Worm (Caenorhabditis elegans) whole organism, mixed stage, embryonic: ENCODE results near the gene C53B7.6.

Source experiments
- M03D4.4 ChIP-seq: sonication (generic microtip); optimal IDR thresholded peaks from 2 replicates; lab custom pipeline; 2017; ENCODE audit warnings: mild to moderate bottlenecking, missing genetic modification characterization, missing compliant biosample characterization
- bed-3 ChIP-seq: fragments of 200-800 bp; sonication (Bioruptor generic); optimal IDR thresholded peaks from 3 replicates; lab custom pipeline; 2018; ENCODE audit warnings: mild to moderate bottlenecking, missing genetic modification characterization, moderate library complexity, missing compliant biosample characterization
- blmp-1 ChIP-seq: fragments of 150-350 bp; optimal IDR thresholded peaks from 2 replicates; lab custom pipeline; 2014; ENCODE audit warnings: missing biosample characterization, missing genetic modification characterization
- ceh-39 ChIP-seq: fragments of 150-350 bp; optimal IDR thresholded peaks from 2 replicates; lab custom pipeline; 2014; ENCODE audit warnings: missing biosample characterization, missing genetic modification characterization
- ceh-43 ChIP-seq: fragments of 200-800 bp; sonication (Bioruptor generic); optimal IDR thresholded peaks from 2 replicates; lab custom pipeline; 2018; ENCODE audit warnings: mild to moderate bottlenecking, missing genetic modification characterization, moderate library complexity, missing compliant biosample characterization
- ceh-83 ChIP-seq: fragments of 200-800 bp; sonication (Bioruptor generic); optimal IDR thresholded peaks from 2 replicates; lab custom pipeline; 2018; ENCODE audit warnings: mild to moderate bottlenecking, missing genetic modification characterization, missing compliant biosample characterization
- ces-1 ChIP-seq: fragments of 150-350 bp; optimal IDR thresholded peaks from 2 replicates; lab custom pipeline; 2014; ENCODE audit warnings: missing biosample characterization, missing genetic modification reagents, missing genetic modification characterization
- cnd-1 ChIP-seq: fragments of 200-800 bp; sonication (Bioruptor generic); optimal IDR thresholded peaks from 2 replicates; lab custom pipeline; 2018; ENCODE audit warnings: mild to moderate bottlenecking, missing genetic modification characterization, missing compliant biosample characterization
- drap-1 ChIP-seq: fragments of 200-800 bp; sonication (Bioruptor generic); optimal IDR thresholded peaks from 3 replicates; lab custom pipeline; 2018; ENCODE audit warnings: mild to moderate bottlenecking, missing genetic modification characterization, missing compliant biosample characterization
- elt-1 ChIP-seq: sonication (generic microtip); optimal IDR thresholded peaks from 2 replicates; lab custom pipeline; 2017; ENCODE audit warnings: missing genetic modification characterization, mild to moderate bottlenecking, missing compliant biosample characterization, antibody characterized with exemption, moderate library complexity, borderline replicate concordance; ENCODE audit not compliant: insufficient read depth
- elt-3 ChIP-seq: fragments of 150-350 bp; optimal IDR thresholded peaks from 2 replicates; lab custom pipeline; 2014; ENCODE audit warnings: missing biosample characterization, missing genetic modification characterization
- flh-1 ChIP-seq: fragments of 200-800 bp; sonication (Bioruptor generic); optimal IDR thresholded peaks from 2 replicates; lab custom pipeline; 2018; ENCODE audit warnings: mild to moderate bottlenecking, missing genetic modification characterization, moderate library complexity, missing compliant biosample characterization
- ham-2 ChIP-seq: fragments of 200-800 bp; sonication (Bioruptor generic); optimal IDR thresholded peaks from 2 replicates; lab custom pipeline; 2018; ENCODE audit warnings: mild to moderate bottlenecking, missing genetic modification characterization, missing compliant biosample characterization
- hlh-1 ChIP-seq: fragments of 150-350 bp; optimal IDR thresholded peaks from 2 replicates; lab custom pipeline; 2014; ENCODE audit warnings: missing biosample characterization, missing genetic modification reagents, missing genetic modification characterization
- lin-13 ChIP-seq: fragments of 150-350 bp; optimal IDR thresholded peaks from 2 replicates; lab custom pipeline; 2014; ENCODE audit warnings: missing biosample characterization, missing genetic modification characterization
- lin-32 ChIP-seq: fragments of 200-800 bp; sonication (Bioruptor generic); optimal IDR thresholded peaks from 2 replicates; lab custom pipeline; 2018; ENCODE audit warnings: mild to moderate bottlenecking, missing genetic modification characterization, missing compliant biosample characterization
- lsy-2 ChIP-seq: fragments of 150-350 bp; optimal IDR thresholded peaks from 2 replicates; lab custom pipeline; 2014; ENCODE audit warnings: missing biosample characterization, missing genetic modification characterization
- mab-5 ChIP-seq: fragments of 150-350 bp; optimal IDR thresholded peaks from 2 replicates; lab custom pipeline; 2014; ENCODE audit warnings: missing biosample characterization, missing genetic modification characterization
- mep-1 ChIP-seq: fragments of 150-350 bp; optimal IDR thresholded peaks from 2 replicates; lab custom pipeline; 2017; ENCODE audit warnings: missing biosample characterization, missing genetic modification reagents, missing genetic modification characterization, inconsistent platforms
- mls-2 ChIP-seq: sonication (generic microtip); optimal IDR thresholded peaks from 2 replicates; lab custom pipeline; 2016; ENCODE audit warnings: mild to moderate bottlenecking, missing genetic modification characterization, moderate library complexity, missing compliant biosample characterization
- nhr-2 ChIP-seq: fragments of 150-350 bp; optimal IDR thresholded peaks from 2 replicates; lab custom pipeline; 2014; ENCODE audit warnings: missing biosample characterization, missing genetic modification characterization
- nhr-237 ChIP-seq: fragments of 150-350 bp; optimal IDR thresholded peaks from 2 replicates; lab custom pipeline; 2014; ENCODE audit warnings: missing biosample characterization, missing genetic modification characterization
- nhr-28 ChIP-seq: fragments of 150-350 bp; optimal IDR thresholded peaks from 2 replicates; lab custom pipeline; 2014; ENCODE audit warnings: missing biosample characterization, missing genetic modification characterization
- nhr-76 ChIP-seq: sonication (generic microtip); optimal IDR thresholded peaks from 2 replicates; lab custom pipeline; 2017; ENCODE audit warnings: missing biosample characterization, missing genetic modification characterization
- pha-4 ChIP-seq: fragments of 150-350 bp; optimal IDR thresholded peaks from 2 replicates; lab custom pipeline; 2018; ENCODE audit warnings: missing biosample characterization, missing genetic modification reagents, missing genetic modification characterization
- sem-2 ChIP-seq: fragments of 200-800 bp; sonication (Bioruptor generic); optimal IDR thresholded peaks from 2 replicates; lab custom pipeline; 2018; ENCODE audit warnings: mild to moderate bottlenecking, missing genetic modification characterization, missing compliant biosample characterization
- snpc-4 ChIP-seq: fragments of 150-350 bp; optimal IDR thresholded peaks from 2 replicates; lab custom pipeline; 2014; ENCODE audit warnings: missing biosample characterization, missing genetic modification characterization
- sptf-1 ChIP-seq: sonication (generic microtip); optimal IDR thresholded peaks from 2 replicates; lab custom pipeline; 2017; ENCODE audit warnings: mild to moderate bottlenecking, missing genetic modification characterization, moderate library complexity, missing compliant biosample characterization
- unc-120 ChIP-seq: sonication (generic microtip); optimal IDR thresholded peaks from 2 replicates; lab custom pipeline; 2017; ENCODE audit warnings: missing genetic modification characterization, missing compliant biosample characterization; ENCODE audit not compliant: poor library complexity, severe bottlenecking
- unc-39 ChIP-seq: fragments of 150-350 bp; optimal IDR thresholded peaks from 2 replicates; lab custom pipeline; 2014; ENCODE audit warnings: missing biosample characterization, missing genetic modification characterization
- unc-62 ChIP-seq: fragments of 150-350 bp; optimal IDR thresholded peaks from 2 replicates; lab custom pipeline; 2014; ENCODE audit warnings: missing biosample characterization, missing genetic modification reagents, missing genetic modification characterization
- zip-8 ChIP-seq: fragments of 150-350 bp; optimal IDR thresholded peaks from 2 replicates; lab custom pipeline; 2014; ENCODE audit warnings: missing biosample characterization, missing genetic modification characterization

The C53B7.6 gene

DNA sequence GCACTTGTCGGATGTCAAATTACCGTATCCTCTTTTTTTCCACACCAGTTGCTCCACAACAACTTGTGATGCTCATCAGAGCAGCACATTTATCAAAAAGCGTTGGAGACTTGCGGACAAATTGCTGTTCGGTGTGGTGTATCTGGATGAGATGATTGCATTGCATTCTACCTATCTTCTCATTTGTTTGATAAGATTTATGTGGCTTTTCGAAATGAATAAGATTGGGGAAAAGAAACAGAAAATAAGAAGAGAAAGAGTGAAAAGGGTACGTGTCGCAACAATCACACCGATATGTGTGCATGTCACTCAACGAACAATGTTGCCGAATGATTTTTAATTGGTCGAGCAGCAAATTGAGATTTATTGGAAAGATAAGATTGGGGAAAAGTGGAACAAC, 25.5 kb upstream of the C53B7.6 start:
- TF ChIP-seq snpc-4 (tag; lab: Kevin White, UChicago) (no peak), nhr-28 (tag; lab: Kevin White, UChicago) (no peak), ceh-83 (GFP tag; lab: Kevin White, UChicago) (no peak), nhr-76 (tag; lab: Kevin White, UChicago) (no peak), nhr-2 (no peak), ceh-39 (no peak), bed-3 (GFP tag; lab: Kevin White, UChicago) (no peak), unc-39 (no peak), M03D4.4 (tag; lab: Kevin White, UChicago) (no peak), mab-5 (tag; lab: Kevin White, UChicago) (peak; percentile 43), lin-13 (tag; lab: Kevin White, UChicago) (no peak), sptf-1 (tag; lab: Kevin White, UChicago) (no peak), zip-8 (tag; lab: Kevin White, UChicago) (no peak), ces-1 (GFP tag; lab: Kevin White, UChicago) (no peak), elt-3 (tag; lab: Kevin White, UChicago) (no peak), drap-1 (GFP tag; lab: Kevin White, UChicago) (no peak), ham-2 (no peak), nhr-237 (no peak), pha-4 (tag; lab: Kevin White, UChicago) (no peak), unc-120 (tag; lab: Kevin White, UChicago) (peak; percentile 56), hlh-1 (tag; lab: Kevin White, UChicago) (no peak), elt-1 (tag; lab: Kevin White, UChicago) (no peak), sem-2 (GFP tag; lab: Kevin White, UChicago) (no peak), ceh-43 (GFP tag; lab: Kevin White, UChicago) (no peak), unc-62 (GFP tag; lab: Kevin White, UChicago) (peak; percentile 95), lsy-2 (tag; lab: Kevin White, UChicago) (no peak)

DNA sequence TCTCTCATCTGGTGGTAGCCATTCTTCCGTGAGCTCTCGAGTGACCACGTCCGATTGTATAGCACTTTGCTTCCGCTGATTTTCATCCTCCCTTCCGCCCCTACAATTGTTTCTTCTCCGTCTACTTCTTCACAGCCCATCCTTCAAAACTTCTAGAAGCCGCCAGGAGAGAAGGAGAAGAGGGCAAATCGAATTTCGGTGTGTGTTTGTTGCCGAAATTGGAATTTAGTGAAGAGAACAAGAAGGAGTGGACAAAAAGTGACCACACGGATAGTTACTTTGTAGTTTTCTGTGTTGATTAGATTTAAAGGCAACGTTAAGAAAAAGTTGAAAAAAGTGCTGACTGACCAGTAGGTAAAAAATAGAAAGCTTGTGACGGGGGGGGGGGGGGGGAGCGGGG, 24.5 kb upstream of the C53B7.6 start:
- no peak for TF ChIP-seq blmp-1 (tag; lab: Kevin White, UChicago)
- peak; percentile 83 for TF ChIP-seq ces-1 (GFP tag; lab: Kevin White, UChicago)
- TF ChIP-seq ham-2 = no peak

DNA sequence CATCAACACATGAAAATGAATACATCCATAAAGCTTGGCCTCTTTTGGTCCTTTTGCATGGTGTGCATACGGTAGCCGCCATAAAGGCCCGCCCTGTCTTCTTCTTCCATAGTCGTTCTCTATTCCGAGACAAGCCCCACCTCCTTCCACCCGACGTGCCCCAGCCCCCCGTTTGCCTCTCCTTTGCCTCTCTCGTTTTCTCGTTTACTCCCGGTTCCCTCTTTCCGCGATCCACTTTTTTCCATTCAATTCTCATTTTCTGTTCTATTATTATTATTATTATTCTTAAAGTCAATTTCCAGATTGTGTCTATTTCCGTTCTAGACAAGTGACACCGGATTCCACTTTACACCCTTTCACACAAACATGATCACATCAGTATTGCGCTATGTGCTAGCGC, 20.8 kb upstream of the C53B7.6 start, which contains the start of gene unc-6:
TSS of gene unc-6 (plus strand) at position 301 of the 400 bp plus-strand sequence.
- TF ChIP-seq hlh-1 (tag; lab: Kevin White, UChicago) (no peak), elt-1 (tag; lab: Kevin White, UChicago) (no peak), flh-1 (GFP tag; lab: Kevin White, UChicago) (no peak), ham-2 (no peak), lin-32 (GFP tag; lab: Kevin White, UChicago) (no peak), ceh-43 (GFP tag; lab: Kevin White, UChicago) (no peak), lin-13 (tag; lab: Kevin White, UChicago) (no peak), nhr-76 (tag; lab: Kevin White, UChicago) (no peak), mab-5 (tag; lab: Kevin White, UChicago) (no peak), M03D4.4 (tag; lab: Kevin White, UChicago) (no peak), drap-1 (GFP tag; lab: Kevin White, UChicago) (no peak), nhr-2 (no peak), elt-3 (tag; lab: Kevin White, UChicago) (no peak), sptf-1 (tag; lab: Kevin White, UChicago) (no peak), unc-62 (GFP tag; lab: Kevin White, UChicago) (no peak)

DNA sequence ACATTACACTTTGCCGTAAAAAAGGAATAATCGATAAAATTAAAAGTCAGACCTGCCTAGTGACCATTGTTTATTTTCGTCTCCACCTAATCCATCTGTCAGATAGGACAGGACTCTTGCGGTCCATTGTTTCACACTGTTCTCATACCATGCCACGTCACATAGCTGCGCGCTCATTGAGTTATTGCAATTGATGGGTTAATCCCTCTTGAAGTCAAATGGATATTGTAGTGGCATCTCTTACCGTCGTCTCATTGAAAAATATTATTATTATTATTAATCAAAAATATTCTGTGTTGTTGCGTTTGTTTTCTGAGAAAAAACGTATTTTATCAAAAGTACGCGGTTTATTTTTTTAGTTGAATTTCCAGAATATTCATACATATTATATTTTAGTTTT, 19.6 kb upstream of the C53B7.6 start:
- no peak for TF ChIP-seq cnd-1
- TF ChIP-seq nhr-2 = peak; percentile 71

DNA sequence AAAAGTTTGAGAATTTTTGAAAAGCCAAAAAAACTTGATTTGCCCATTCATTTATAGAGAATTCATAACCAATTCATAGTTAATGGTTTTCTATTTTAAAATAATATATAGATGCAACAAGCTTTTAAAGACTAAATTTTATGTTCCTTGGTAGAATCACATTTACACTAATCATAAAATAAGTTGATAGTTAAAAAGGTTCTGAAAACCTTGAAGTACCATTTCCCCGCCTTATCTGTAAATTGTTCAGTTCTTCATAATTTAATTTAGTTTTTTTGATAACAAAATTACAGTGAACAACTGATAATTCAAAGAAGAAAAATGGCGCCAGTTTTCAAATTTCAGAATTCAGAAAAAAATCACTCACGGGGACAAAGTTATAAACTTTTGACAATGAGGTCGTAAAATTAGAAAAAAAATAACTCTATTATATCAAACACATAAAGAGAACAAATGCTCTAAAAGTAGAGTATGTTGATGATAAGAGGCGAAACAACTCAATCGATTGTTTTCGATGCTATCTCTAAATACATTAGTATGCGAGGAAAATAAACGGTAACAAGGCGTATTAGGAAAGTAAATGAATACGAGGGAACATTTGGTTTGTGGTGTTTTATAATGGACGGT, 16.8 kb upstream of the C53B7.6 start, which contains the start of gene F41C6.7:
TSS of gene F41C6.7 (minus strand) at position 51 of the 627 bp plus-strand sequence.
- no peak for TF ChIP-seq mls-2 (tag; lab: Kevin White, UChicago)
- no peak for TF ChIP-seq ceh-43 (GFP tag; lab: Kevin White, UChicago)
- no peak for TF ChIP-seq ceh-83 (GFP tag; lab: Kevin White, UChicago)
- no peak for TF ChIP-seq zip-8 (tag; lab: Kevin White, UChicago)
- TF ChIP-seq unc-120 (tag; lab: Kevin White, UChicago) = no peak
- TF ChIP-seq cnd-1 = no peak
- TF ChIP-seq snpc-4 (tag; lab: Kevin White, UChicago) = no peak
- no peak for TF ChIP-seq mep-1 (tag; lab: Kevin White, UChicago)
- no peak for TF ChIP-seq M03D4.4 (tag; lab: Kevin White, UChicago)
- no peak for TF ChIP-seq ceh-39
- TF ChIP-seq drap-1 (GFP tag; lab: Kevin White, UChicago) = no peak
- no peak for TF ChIP-seq ham-2
- TF ChIP-seq lsy-2 (tag; lab: Kevin White, UChicago) = no peak
- no peak for TF ChIP-seq blmp-1 (tag; lab: Kevin White, UChicago)
- TF ChIP-seq ces-1 (GFP tag; lab: Kevin White, UChicago) = no peak
- TF ChIP-seq elt-1 (tag; lab: Kevin White, UChicago) = no peak
